Worm (Caenorhabditis elegans): ENCODE data around the gene R07B7.9.

DNA sequence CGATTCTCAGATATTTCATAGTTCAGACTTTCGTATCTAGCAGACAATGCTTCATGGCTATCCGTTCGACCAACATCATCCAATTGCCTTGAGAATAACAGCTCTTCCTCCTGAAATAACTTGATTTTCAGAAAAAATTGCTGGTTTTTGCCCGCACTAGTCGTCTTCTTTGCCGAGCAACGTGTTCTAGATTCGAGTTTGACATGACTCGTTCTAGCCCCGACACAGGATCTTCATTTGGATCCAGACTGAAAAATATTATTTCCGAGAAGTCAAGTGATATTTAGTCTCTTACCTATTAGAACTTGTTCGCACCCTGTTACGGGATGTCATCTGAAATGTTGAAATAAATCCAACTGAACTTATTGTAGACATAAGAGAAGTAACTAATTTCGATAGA is 17.1 kb downstream of the R07B7.9 start, which contains the start of gene clh-6:
- TF ChIP-seq snpc-4 (tag; optimal IDR thresholded peaks at IDR 0.05) (no peak), ztf-4 (tag; optimal IDR thresholded peaks at IDR 0.05) (no peak), nhr-25 (tag; optimal IDR thresholded peaks at IDR 0.05) (no peak), lin-39 (tag; optimal IDR thresholded peaks at IDR 0.05) (no peak), nhr-6 (tag; optimal IDR thresholded peaks at IDR 0.05) (no peak), nhr-237 (tag; optimal IDR thresholded peaks at IDR 0.05) (no peak), ceh-82 (tag; optimal IDR thresholded peaks at IDR 0.05) (no peak), sma-9 (GFP tag; optimal IDR thresholded peaks at IDR 0.05) (no peak), sma-9 (tag; optimal IDR thresholded peaks at IDR 0.05) (no peak), skn-1 (tag; optimal IDR thresholded peaks at IDR 0.05) (no peak)

Measured in whole organism, L2 larva.